Fruit fly (Drosophila melanogaster) whole organism, embryonic: ENCODE data around the gene CG10301.

Experiments used
- Aef1 ChIP-seq: fragments of 200-800 bp; sonication (Bioruptor generic); IDR thresholded peaks from 3 replicates; pipeline ENCODE4 v1.3.6; 2022; ENCODE audit warnings: missing biosample characterization, missing genetic modification characterization
- Asciz ChIP-seq: fragments of 200-800 bp; sonication (Bioruptor generic); optimal IDR thresholded peaks from 2 replicates; lab custom pipeline; 2017; ENCODE audit warnings: missing biosample characterization, mild to moderate bottlenecking, missing genetic modification characterization, missing genetic modification reagents
- B-H1 ChIP-seq: fragments of 200-800 bp; sonication (Bioruptor generic); IDR thresholded peaks from 3 replicates; pipeline ENCODE4 v1.3.6; 2022; ENCODE audit warnings: missing biosample characterization, missing genetic modification characterization
- CG10366 ChIP-seq: fragments of 200-800 bp; sonication (Bioruptor generic); IDR thresholded peaks from 2 replicates; pipeline ENCODE4 v1.3.6; 2022; ENCODE audit warnings: missing biosample characterization, missing genetic modification characterization
- CG10462 ChIP-seq: fragments of 200-800 bp; sonication (Bioruptor generic); optimal IDR thresholded peaks from 2 replicates; lab custom pipeline; 2016; ENCODE audit warnings: missing biosample characterization, missing genetic modification characterization
- CG11398 ChIP-seq: fragments of 200-800 bp; sonication (Bioruptor generic); optimal IDR thresholded peaks from 2 replicates; lab custom pipeline; 2016; ENCODE audit warnings: missing biosample characterization, missing genetic modification characterization
- CG13123 ChIP-seq: fragments of 200-800 bp; sonication (Bioruptor generic); optimal IDR thresholded peaks from 2 replicates; lab custom pipeline; 2016; ENCODE audit warnings: missing biosample characterization, missing genetic modification characterization
- CG14014 ChIP-seq: fragments of 200-800 bp; sonication (Bioruptor generic); IDR thresholded peaks from 2 replicates; pipeline ENCODE4 v1.3.6; 2022; ENCODE audit warnings: missing biosample characterization, missing genetic modification characterization
- CG15269 ChIP-seq: fragments of 200-800 bp; sonication (Bioruptor generic); optimal IDR thresholded peaks from 2 replicates; lab custom pipeline; 2018; ENCODE audit warnings: missing biosample characterization, mild to moderate bottlenecking, missing genetic modification characterization, moderate library complexity
- CG18599 ChIP-seq: fragments of 200-800 bp; sonication (Bioruptor generic); optimal IDR thresholded peaks from 3 replicates; lab custom pipeline; 2017; ENCODE audit warnings: missing biosample characterization, missing genetic modification characterization, mild to moderate bottlenecking, moderate library complexity, missing genetic modification reagents
- CG3065 ChIP-seq: fragments of 200-800 bp; sonication (Bioruptor generic); optimal IDR thresholded peaks from 2 replicates; lab custom pipeline; 2016; ENCODE audit warnings: missing biosample characterization, missing genetic modification characterization
- CG33213 ChIP-seq: fragments of 200-800 bp; sonication (Bioruptor generic); optimal IDR thresholded peaks from 3 replicates; lab custom pipeline; 2016; ENCODE audit warnings: missing biosample characterization, missing genetic modification characterization
- CG3726 ChIP-seq: fragments of 200-800 bp; sonication (Bioruptor generic); IDR thresholded peaks from 3 replicates; pipeline ENCODE4, ENCODE4 v1.3.6; 2022; ENCODE audit warnings: missing biosample characterization, missing genetic modification characterization
- CG3838 ChIP-seq: fragments of 200-800 bp; sonication (Bioruptor generic); optimal IDR thresholded peaks from 3 replicates; lab custom pipeline; 2016; ENCODE audit warnings: missing biosample characterization, missing genetic modification characterization
- CG4730 ChIP-seq: fragments of 200-800 bp; sonication (Bioruptor generic); IDR thresholded peaks from 2 replicates; pipeline ENCODE4 v1.3.6; 2022; ENCODE audit warnings: missing biosample characterization, missing genetic modification characterization
- CG5953 ChIP-seq: fragments of 200-800 bp; sonication (Bioruptor generic); IDR thresholded peaks from 2 replicates; pipeline ENCODE4 v1.3.6; 2022; ENCODE audit warnings: missing biosample characterization, missing genetic modification characterization
- CG6254 ChIP-seq: fragments of 200-800 bp; sonication (Bioruptor generic); optimal IDR thresholded peaks from 3 replicates; lab custom pipeline; 2017; ENCODE audit warnings: mild to moderate bottlenecking, missing biosample characterization, missing genetic modification reagents, missing genetic modification characterization
- CG6765 ChIP-seq: fragments of 200-800 bp; sonication (Bioruptor generic); optimal IDR thresholded peaks from 3 replicates; lab custom pipeline; 2017; ENCODE audit warnings: missing biosample characterization, mild to moderate bottlenecking, missing genetic modification characterization
- CG8388 ChIP-seq: fragments of 200-800 bp; sonication (Bioruptor generic); optimal IDR thresholded peaks from 2 replicates; lab custom pipeline; 2019; ENCODE audit warnings: missing biosample characterization, mild to moderate bottlenecking, missing genetic modification characterization, moderate library complexity
- Gsc ChIP-seq: fragments of 200-800 bp; sonication (Bioruptor generic); IDR thresholded peaks from 2 replicates; pipeline ENCODE4 v1.3.6; 2022; ENCODE audit warnings: missing biosample characterization, missing genetic modification characterization
- H2.0 ChIP-seq: fragments of 200-800 bp; sonication (Bioruptor generic); IDR thresholded peaks from 2 replicates; pipeline ENCODE4 v1.3.6; 2022; ENCODE audit warnings: missing biosample characterization, missing genetic modification characterization
- Hmr ChIP-seq: fragments of 200-800 bp; sonication (Bioruptor generic); optimal IDR thresholded peaks from 3 replicates; lab custom pipeline; 2017; ENCODE audit warnings: mild to moderate bottlenecking, missing biosample characterization, missing genetic modification reagents, missing genetic modification characterization
- Lhr ChIP-seq: fragments of 200-800 bp; sonication (Bioruptor generic); optimal IDR thresholded peaks from 3 replicates; lab custom pipeline; 2017; ENCODE audit warnings: mild to moderate bottlenecking, missing biosample characterization, missing genetic modification reagents, missing genetic modification characterization
- Med ChIP-seq: fragments of 200-800 bp; sonication (Bioruptor generic); peaks from one replicate; lab custom pipeline; 2016; ENCODE audit warnings: missing biosample characterization, missing genetic modification characterization, mild to moderate bottlenecking, inconsistent platforms, moderate library complexity
- Mes4 ChIP-seq: fragments of 200-800 bp; sonication (Bioruptor generic); optimal IDR thresholded peaks from 2 replicates; lab custom pipeline; 2016; ENCODE audit warnings: missing biosample characterization, missing genetic modification characterization
- Nf-YB ChIP-seq: fragments of 200-800 bp; sonication (Bioruptor generic); optimal IDR thresholded peaks from 3 replicates; lab custom pipeline; 2019; ENCODE audit warnings: missing biosample characterization, mild to moderate bottlenecking, missing genetic modification characterization, moderate library complexity
- Rx ChIP-seq: fragments of 200-800 bp; sonication (Bioruptor generic); IDR thresholded peaks from 2 replicates; pipeline ENCODE4 v1.3.6; 2022; ENCODE audit warnings: missing biosample characterization, missing genetic modification characterization
- bab2 ChIP-seq: fragments of 200-800 bp; sonication (Bioruptor generic); optimal IDR thresholded peaks from 2 replicates; lab custom pipeline; 2016; ENCODE audit warnings: missing biosample characterization, missing genetic modification characterization
- bowl ChIP-seq: fragments of 200-800 bp; sonication (Bioruptor generic); IDR thresholded peaks from 2 replicates; pipeline ENCODE4 v1.3.6; 2022; ENCODE audit warnings: missing biosample characterization, missing genetic modification characterization
- chm ChIP-seq: fragments of 200-800 bp; sonication (Bioruptor generic); IDR thresholded peaks from 2 replicates; pipeline ENCODE4 v1.3.6; 2022; ENCODE audit warnings: missing biosample characterization, missing genetic modification characterization
- chn ChIP-seq: fragments of 200-800 bp; sonication (Bioruptor generic); optimal IDR thresholded peaks from 2 replicates; lab custom pipeline; 2016; ENCODE audit warnings: missing biosample characterization, missing genetic modification characterization
- gce ChIP-seq: fragments of 200-800 bp; sonication (Bioruptor generic); IDR thresholded peaks from 3 replicates; pipeline ENCODE4 v1.3.6; 2022; ENCODE audit warnings: missing biosample characterization, missing genetic modification characterization
- gcm2 ChIP-seq: fragments of 200-800 bp; sonication (Bioruptor generic); optimal IDR thresholded peaks from 2 replicates; lab custom pipeline; 2016; ENCODE audit warnings: missing biosample characterization, missing genetic modification characterization
- grn ChIP-seq: fragments of 200-800 bp; sonication (Bioruptor generic); optimal IDR thresholded peaks from 3 replicates; lab custom pipeline; 2017; ENCODE audit warnings: missing biosample characterization, missing genetic modification characterization
- hb ChIP-seq: fragments of 200-800 bp; sonication (Bioruptor generic); IDR thresholded peaks from 3 replicates; pipeline ENCODE4 v1.3.6; 2022; ENCODE audit warnings: missing biosample characterization, missing genetic modification characterization; ENCODE audit not compliant: partially characterized antibody
- jing ChIP-seq: fragments of 200-800 bp; sonication (Bioruptor generic); optimal IDR thresholded peaks from 2 replicates; lab custom pipeline; 2018; ENCODE audit warnings: missing biosample characterization, mild to moderate bottlenecking, missing genetic modification characterization
- jumu ChIP-seq: fragments of 200-800 bp; sonication (Bioruptor generic); optimal IDR thresholded peaks from 3 replicates; lab custom pipeline; 2016; ENCODE audit warnings: missing biosample characterization, missing genetic modification characterization
- ken ChIP-seq: fragments of 200-800 bp; sonication (Bioruptor generic); IDR thresholded peaks from 3 replicates; pipeline ENCODE4 v1.3.6; 2022; ENCODE audit warnings: missing biosample characterization, missing genetic modification characterization
- lilli ChIP-seq: fragments of 200-800 bp; sonication (Bioruptor generic); optimal IDR thresholded peaks from 3 replicates; lab custom pipeline; 2016; ENCODE audit warnings: missing biosample characterization, missing genetic modification characterization
- nmo ChIP-seq: fragments of 200-800 bp; sonication (Bioruptor generic); optimal IDR thresholded peaks from 2 replicates; lab custom pipeline; 2018; ENCODE audit warnings: missing biosample characterization, mild to moderate bottlenecking, missing genetic modification characterization, moderate library complexity
- odd ChIP-seq: fragments of 200-800 bp; sonication (Bioruptor generic); optimal IDR thresholded peaks from 2 replicates; lab custom pipeline; 2017; ENCODE audit warnings: missing biosample characterization, mild to moderate bottlenecking, missing genetic modification characterization
- pzg ChIP-seq: fragments of 200-800 bp; sonication (Bioruptor generic); optimal IDR thresholded peaks from 3 replicates; lab custom pipeline; 2018; ENCODE audit warnings: missing biosample characterization, mild to moderate bottlenecking, missing genetic modification characterization, moderate library complexity
- row ChIP-seq: fragments of 200-800 bp; sonication (Bioruptor generic); IDR thresholded peaks from 3 replicates; pipeline ENCODE4 v1.3.6; 2022; ENCODE audit warnings: missing biosample characterization, missing genetic modification characterization
- scrt ChIP-seq: fragments of 200-800 bp; sonication (Bioruptor generic); optimal IDR thresholded peaks from 2 replicates; lab custom pipeline; 2018; ENCODE audit warnings: missing biosample characterization, mild to moderate bottlenecking, missing genetic modification characterization, moderate library complexity
- sqz ChIP-seq: fragments of 200-800 bp; sonication (Bioruptor generic); optimal IDR thresholded peaks from 3 replicates; lab custom pipeline; 2018; ENCODE audit warnings: missing biosample characterization, mild to moderate bottlenecking, missing genetic modification characterization
- sr ChIP-seq: fragments of 200-800 bp; sonication (Bioruptor generic); IDR thresholded peaks from 3 replicates; pipeline ENCODE4 v1.3.6; 2022; ENCODE audit warnings: missing biosample characterization, missing genetic modification characterization
- stwl ChIP-seq: fragments of 200-800 bp; sonication (Bioruptor generic); optimal IDR thresholded peaks from 3 replicates; lab custom pipeline; 2018; ENCODE audit warnings: missing biosample characterization, mild to moderate bottlenecking, missing genetic modification characterization, moderate library complexity
- tup ChIP-seq: fragments of 200-800 bp; sonication (Bioruptor generic); optimal IDR thresholded peaks from 2 replicates; lab custom pipeline; 2016; ENCODE audit warnings: missing biosample characterization, mild to moderate bottlenecking, missing genetic modification characterization, moderate library complexity
- wdn ChIP-seq: fragments of 200-800 bp; sonication (Bioruptor generic); IDR thresholded peaks from 2 replicates; pipeline ENCODE4 v1.3.6; 2022; ENCODE audit warnings: missing biosample characterization, missing genetic modification characterization
- wek ChIP-seq: fragments of 200-800 bp; sonication (Bioruptor generic); optimal IDR thresholded peaks from 3 replicates; lab custom pipeline; 2018; ENCODE audit warnings: missing biosample characterization, mild to moderate bottlenecking, missing genetic modification characterization, moderate library complexity

The CG10301 gene

dm6 chr3R:23722680-23723372 is 12.9 kb downstream of the CG10301 start, which contains the start of gene CG10365 (continued):
- no peak for TF ChIP-seq Mes4
- TF ChIP-seq lilli (GFP tag; lab: Kevin White, UChicago): peak; percentile 52
- TF ChIP-seq CG33213 (GFP tag; lab: Kevin White, UChicago): no peak
- TF ChIP-seq jumu (GFP tag; lab: Kevin White, UChicago): no peak
- no peak for TF ChIP-seq wek (GFP tag; lab: Kevin White, UChicago)
- TF ChIP-seq Rx (GFP tag; lab: Robert Waterston, UW): no peak
- TF ChIP-seq wdn: peak; percentile 70
- TF ChIP-seq tup: no peak
- peak; percentile 55 for TF ChIP-seq CG10462 (GFP tag; lab: Kevin White, UChicago)
- peak; percentile 95 for TF ChIP-seq CG15269 (tag; lab: Kevin White, UChicago)
- peak; percentile 78 for TF ChIP-seq Aef1
- peak; percentile 63; the same call in 1 of the 2 replicates for TF ChIP-seq CG5953 (GFP tag; lab: Robert Waterston, UW)
- peak; percentile 81 for TF ChIP-seq scrt
- no peak for TF ChIP-seq jing (GFP tag; lab: Kevin White, UChicago)
- peak; percentile 92 for TF ChIP-seq CG14014 (GFP tag; lab: Robert Waterston, UW)
- peak; percentile 21 for TF ChIP-seq bab2 (GFP tag; lab: Kevin White, UChicago)
- no peak for TF ChIP-seq CG11398 (GFP tag; lab: Kevin White, UChicago)
- TF ChIP-seq H2.0 (GFP tag; lab: Robert Waterston, UW): peak; percentile 82
- TF ChIP-seq row (GFP tag; lab: Robert Waterston, UW): peak; percentile 91
- no peak for TF ChIP-seq Lhr (GFP tag; lab: Kevin White, UChicago)
- peak; percentile 94 for TF ChIP-seq Hmr
- peak; percentile 68 for TF ChIP-seq CG4730 (GFP tag; lab: Robert Waterston, UW)
- no peak for TF ChIP-seq stwl (tag; lab: Kevin White, UChicago)
- TF ChIP-seq CG8388 (GFP tag; lab: Kevin White, UChicago): peak; percentile 90
- TF ChIP-seq gcm2 (GFP tag; lab: Kevin White, UChicago): no peak
- TF ChIP-seq CG6765: peak; percentile 72
- no peak for TF ChIP-seq hb (GFP tag; lab: Robert Waterston, UW)
- TF ChIP-seq sr (GFP tag; lab: Robert Waterston, UW): 0 out of 3 replicates have a peak, but pooled peaks have one; percentile 22
- no peak for TF ChIP-seq chn
- TF ChIP-seq B-H1 (GFP tag; lab: Robert Waterston, UW): peak; percentile 77
- peak; percentile 87 for TF ChIP-seq Asciz (GFP tag; lab: Kevin White, UChicago)
- TF ChIP-seq CG3838 (GFP tag; lab: Kevin White, UChicago): peak; percentile 6
- peak; percentile 90 for TF ChIP-seq nmo (GFP tag; lab: Kevin White, UChicago)
- TF ChIP-seq chm (GFP tag; lab: Robert Waterston, UW): no peak; the same call in 1 of the 2 replicates
- TF ChIP-seq CG6254: peak; percentile 52
- TF ChIP-seq odd (GFP tag; lab: Kevin White, UChicago): peak; percentile 76
- peak; percentile 67; the same call in 1 of the 2 replicates for TF ChIP-seq bowl (GFP tag; lab: Robert Waterston, UW)
- TF ChIP-seq CG13123: peak; percentile 78
- peak; percentile 77 for TF ChIP-seq Nf-YB (GFP tag; lab: Kevin White, UChicago)
- no peak for TF ChIP-seq ken (GFP tag; lab: Robert Waterston, UW)
- TF ChIP-seq CG3065: peak; percentile 3
- no peak for TF ChIP-seq Gsc (GFP tag; lab: Robert Waterston, UW)
- peak; percentile 87; the same call in 2 of the 3 replicates for TF ChIP-seq gce (GFP tag; lab: Robert Waterston, UW)
- TF ChIP-seq sqz: peak; percentile 52
- TF ChIP-seq CG18599 (GFP tag; lab: Kevin White, UChicago): peak; percentile 95
- no peak for TF ChIP-seq grn (GFP tag; lab: Kevin White, UChicago)
- TF ChIP-seq Med (GFP tag; lab: Kevin White, UChicago): peak; percentile 76
- peak; percentile 83 for TF ChIP-seq CG10366 (GFP tag; lab: Robert Waterston, UW)
- TF ChIP-seq CG3726 (GFP tag; lab: Robert Waterston, UW): peak; percentile 66; the same call in 1 of the 3 replicates
- TF ChIP-seq pzg: no peak
